Fruit fly (Drosophila melanogaster) whole organism, wandering third instar larva: ENCODE data around the gene CG9674.

Source experiments
- Abd-B ChIP-seq: fragments of >200 bp; optimal IDR thresholded peaks from 2 replicates; lab custom pipeline; 2017; ENCODE audit warnings: missing biosample characterization, missing genetic modification characterization
- Dfd ChIP-seq: fragments of >200 bp; optimal IDR thresholded peaks from 2 replicates; lab custom pipeline; 2017; ENCODE audit warnings: missing biosample characterization, missing genetic modification characterization
- Hr78 ChIP-seq: fragments of >200 bp; optimal IDR thresholded peaks from 2 replicates; lab custom pipeline; 2017; ENCODE audit warnings: missing biosample characterization, missing genetic modification characterization
- Mio ChIP-seq: sonication (Bioruptor generic); optimal IDR thresholded peaks from 2 replicates; lab custom pipeline; 2016; ENCODE audit warnings: missing biosample characterization, missing genetic modification characterization
- N ChIP-seq: fragments of >200 bp; optimal IDR thresholded peaks from 2 replicates; lab custom pipeline; 2018; ENCODE audit warnings: missing biosample characterization, missing external identifiers, missing genetic modification characterization
- OdsH ChIP-seq: fragments of 200-800 bp; sonication (Bioruptor generic); optimal IDR thresholded peaks from 2 replicates; lab custom pipeline; 2016; ENCODE audit warnings: missing biosample characterization, mild to moderate bottlenecking, missing genetic modification characterization
- br ChIP-seq: fragments of 200-800 bp; sonication (Bioruptor generic); optimal IDR thresholded peaks from 2 replicates; lab custom pipeline; 2016; ENCODE audit warnings: missing biosample characterization, missing genetic modification characterization
- dl ChIP-seq, 2 experiments: fragments of 175-275, 200-275 bp in 1 of 2; fragments of 200-275 bp in 1 of 2; sonication (Bioruptor generic); optimal IDR thresholded peaks; lab custom pipeline; 2018; ENCODE audit warnings: mild to moderate bottlenecking in 2 of 2, missing biosample characterization in 2 of 2, missing genetic modification characterization in 2 of 2, moderate library complexity in 2 of 2; ENCODE audit not compliant: partially characterized antibody in 2 of 2, insufficient read depth in 1 of 2
- dsf ChIP-seq: sonication (Bioruptor generic); optimal IDR thresholded peaks from 2 replicates; lab custom pipeline; 2016; ENCODE audit warnings: missing biosample characterization, missing genetic modification characterization, borderline replicate concordance
- ey ChIP-seq: fragments of 200-800 bp; sonication (Bioruptor generic); optimal IDR thresholded peaks from 2 replicates; lab custom pipeline; 2016; ENCODE audit warnings: missing biosample characterization, missing genetic modification characterization
- h ChIP-seq: fragments of 200-800 bp; sonication (Bioruptor generic); optimal IDR thresholded peaks from 3 replicates; lab custom pipeline; 2016; ENCODE audit warnings: missing biosample characterization, mild to moderate bottlenecking, missing genetic modification characterization
- lola ChIP-seq: fragments of >200 bp; optimal IDR thresholded peaks from 2 replicates; lab custom pipeline; 2017; ENCODE audit warnings: missing biosample characterization, missing genetic modification characterization
- pan ChIP-seq: fragments of >200 bp; optimal IDR thresholded peaks from 2 replicates; lab custom pipeline; 2017
- rgr ChIP-seq: fragments of 200-800 bp; sonication (Bioruptor generic); optimal IDR thresholded peaks from 3 replicates; lab custom pipeline; 2016; ENCODE audit warnings: missing biosample characterization, mild to moderate bottlenecking, missing genetic modification characterization

- TF ChIP-seq br, result no peak
- TF ChIP-seq Abd-B (GFP tag; lab: Kevin White, UChicago), result no peak
- no peak for TF ChIP-seq lola (GFP tag; lab: Kevin White, UChicago)
- no peak for TF ChIP-seq Dfd (GFP tag; lab: Kevin White, UChicago)
- TF ChIP-seq ey (GFP tag; lab: Kevin White, UChicago), result no peak
- TF ChIP-seq rgr (GFP tag; lab: Kevin White, UChicago), result no peak
- no peak for TF ChIP-seq h (GFP tag; lab: Kevin White, UChicago)
- TF ChIP-seq dsf (GFP tag; lab: Kevin White, UChicago), result no peak
- no peak for TF ChIP-seq N (GFP tag; lab: Kevin White, UChicago)
- no peak for TF ChIP-seq OdsH
- no peak for TF ChIP-seq dl (GFP tag; optimal IDR thresholded peaks at IDR 0.05; lab: Kevin White, UChicago; ENCODE audit: insufficient read depth in 1 of 2, partially characterized antibody in 2 of 2)
- TF ChIP-seq pan (lab: Kevin White, UChicago), result no peak
- TF ChIP-seq Mio, result no peak
- TF ChIP-seq Hr78 (GFP tag; lab: Kevin White, UChicago), result no peak
Observed at dm6 chr3L:16825195-16825594, 17.7 kb upstream of the CG9674 start.
